Worm (Caenorhabditis elegans) whole organism, young adult: ENCODE data around the gene Y14H12A.2.

Experiments
- ama-1 ChIP-seq, 3 experiments: fragments of 150-350 bp in 1 of 3; sonication (generic microtip) in 2 of 3; optimal IDR thresholded peaks; 2 replicates each; lab custom pipeline; 2014 to 2018; ENCODE audit warnings: missing biosample characterization in 2 of 3, missing genetic modification characterization in 2 of 3, missing genetic modification reagents in 2 of 3
- let-526 ChIP-seq: fragments of 200-800 bp; sonication (Bioruptor generic); IDR thresholded peaks from 2 replicates; pipeline ENCODE4 v1.3.6; 2022; ENCODE audit warnings: missing genetic modification reagents, missing genetic modification characterization, missing compliant biosample characterization
- lin-35 ChIP-seq, 3 experiments: fragments of 150-350 bp in 2 of 3; sonication (generic microtip) in 1 of 3; optimal IDR thresholded peaks; 2 replicates each; lab custom pipeline; 2014 to 2018; ENCODE audit warnings: missing biosample characterization in 3 of 3, missing genetic modification characterization in 3 of 3, missing genetic modification reagents in 3 of 3
- madf-6 ChIP-seq: fragments of 200-800 bp; sonication (Bioruptor generic); IDR thresholded peaks from 2 replicates; pipeline ENCODE4 v1.3.6; 2022; ENCODE audit warnings: missing genetic modification reagents, missing genetic modification characterization, missing compliant biosample characterization
- pha-4 ChIP-seq: fragments of 150-350 bp; sonication (generic microtip); optimal IDR thresholded peaks from 2 replicates; lab custom pipeline; 2014; ENCODE audit warnings: missing biosample characterization, missing genetic modification reagents, missing genetic modification characterization
- rpc-1 ChIP-seq, 2 experiments: fragments of 150-350 bp in 1 of 2; sonication (generic microtip) in 1 of 2; optimal IDR thresholded peaks; 2 replicates each; lab custom pipeline; 2014 to 2018; ENCODE audit warnings: missing biosample characterization in 1 of 2, missing genetic modification characterization in 1 of 2, missing genetic modification reagents in 1 of 2, missing genotype in 1 of 2
- unc-130 ChIP-seq: sonication (generic microtip); optimal IDR thresholded peaks from 2 replicates; lab custom pipeline; 2016; ENCODE audit warnings: missing genetic modification reagents, missing genetic modification characterization, missing compliant biosample characterization
- unc-62 ChIP-seq: fragments of 150-350 bp; optimal IDR thresholded peaks from 2 replicates; lab custom pipeline; 2014; ENCODE audit warnings: missing biosample characterization, missing genetic modification reagents, missing genetic modification characterization
- ztf-18 ChIP-seq: sonication (generic microtip); optimal IDR thresholded peaks from 2 replicates; lab custom pipeline; 2016; ENCODE audit warnings: missing genotype, mild to moderate bottlenecking, missing genetic modification characterization, missing compliant biosample characterization

ce11 chrII:3947404-3947803 is 42.1 kb downstream of the Y14H12A.2 start:
- no peak for TF ChIP-seq unc-62 (GFP tag; lab: Kevin White, UChicago)
- no peak for TF ChIP-seq let-526 (GFP tag; lab: Robert Waterston, UW)
- no peak for TF ChIP-seq unc-130 (GFP tag; lab: Kevin White, UChicago)
- TF ChIP-seq rpc-1 (optimal IDR thresholded peaks at IDR 0.05; lab: Kevin White, UChicago), result no peak
- TF ChIP-seq rpc-1 (tag; optimal IDR thresholded peaks at IDR 0.05; lab: Kevin White, UChicago), result no peak
- no peak for TF ChIP-seq pha-4 (tag; lab: Kevin White, UChicago)
- no peak for TF ChIP-seq madf-6 (GFP tag; lab: Robert Waterston, UW)
- no peak for TF ChIP-seq ama-1 (optimal IDR thresholded peaks at IDR 0.05; lab: Kevin White, UChicago)
- no peak for TF ChIP-seq ama-1 (GFP tag; optimal IDR thresholded peaks at IDR 0.05; lab: Kevin White, UChicago)
- TF ChIP-seq ztf-18 (tag; lab: Kevin White, UChicago), result no peak
- TF ChIP-seq lin-35 (GFP tag; optimal IDR thresholded peaks at IDR 0.05; lab: Kevin White, UChicago), result no peak
